Worm (Caenorhabditis elegans): ENCODE data around the gene ZK637.15.

The ZK637.15 gene

DNA sequence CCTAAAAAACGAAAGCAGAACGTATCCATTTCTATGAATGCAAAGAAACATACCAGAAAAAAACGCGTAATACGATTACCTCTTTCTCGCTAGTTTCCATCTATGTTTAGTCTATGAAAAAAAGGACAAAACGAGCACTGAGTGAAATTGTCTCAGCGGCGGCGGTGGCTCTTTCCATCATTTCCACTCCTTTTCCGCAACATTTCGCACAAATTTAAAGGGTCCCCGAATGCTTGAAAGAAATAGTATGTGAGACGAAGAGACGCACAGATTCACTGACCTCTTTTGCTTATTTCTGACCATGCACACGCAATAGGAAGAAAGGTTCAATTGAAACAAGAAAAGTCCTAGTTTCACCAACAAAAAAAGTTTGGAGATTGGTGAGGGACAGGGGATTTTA, 26.4 kb downstream of the ZK637.15 start:
- TF ChIP-seq nhr-237 (tag; optimal IDR thresholded peaks at IDR 0.05) (no peak), nhr-25 (tag; optimal IDR thresholded peaks at IDR 0.05) (no peak), blmp-1 (tag; optimal IDR thresholded peaks at IDR 0.05; ENCODE audit: insufficient read depth) (no peak), nhr-23 (tag; optimal IDR thresholded peaks at IDR 0.05) (no peak), R02D3.7 (tag; optimal IDR thresholded peaks at IDR 0.05) (no peak), lin-11 (tag; optimal IDR thresholded peaks at IDR 0.05) (no peak), nhr-6 (tag; optimal IDR thresholded peaks at IDR 0.05) (no peak), ceh-82 (tag; optimal IDR thresholded peaks at IDR 0.05) (no peak), mbf-1 (tag; optimal IDR thresholded peaks at IDR 0.05) (no peak), lin-39 (tag; optimal IDR thresholded peaks at IDR 0.05) (no peak), peb-1 (tag; optimal IDR thresholded peaks at IDR 0.05) (no peak), ztf-1 (GFP tag; conservative IDR thresholded peaks at IDR 0.05) (no peak), sma-9 (GFP tag; optimal IDR thresholded peaks at IDR 0.05) (no peak), sma-9 (tag; optimal IDR thresholded peaks at IDR 0.05) (no peak), ama-1 (optimal IDR thresholded peaks at IDR 0.05) (no peak), snpc-4 (tag; optimal IDR thresholded peaks at IDR 0.05) (no peak), dmd-4 (tag; optimal IDR thresholded peaks at IDR 0.05) (no peak), alr-1 (tag; optimal IDR thresholded peaks at IDR 0.05) (no peak), nhr-11 (tag; optimal IDR thresholded peaks at IDR 0.05) (no peak), crh-2 (tag; optimal IDR thresholded peaks at IDR 0.05) (no peak), nhr-129 (tag; optimal IDR thresholded peaks at IDR 0.05) (no peak)

DNA sequence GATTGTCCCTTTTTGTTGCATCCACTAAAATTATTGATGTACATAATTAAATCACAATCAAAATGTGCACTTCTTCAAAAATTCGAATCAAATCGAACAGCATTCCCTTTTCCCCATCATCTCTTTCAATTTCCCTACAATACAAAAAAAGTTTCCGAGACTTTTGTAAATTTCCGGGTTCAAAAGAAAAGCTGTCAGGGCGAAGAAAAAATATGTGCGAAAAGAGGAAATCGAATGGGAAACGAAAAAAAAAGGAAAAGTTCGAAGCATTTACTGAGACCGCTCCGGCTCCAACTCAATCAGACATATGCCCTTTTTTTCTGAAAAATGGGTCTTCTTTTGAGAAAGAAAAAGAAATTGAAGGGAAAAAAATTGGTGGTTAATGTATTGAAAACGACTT, 29.3 kb downstream of the ZK637.15 start:
- no peak for TF ChIP-seq snpc-4 (tag; optimal IDR thresholded peaks at IDR 0.05)
- no peak for TF ChIP-seq sma-3 (GFP tag; optimal IDR thresholded peaks at IDR 0.05)
- no peak for TF ChIP-seq crh-2 (tag; optimal IDR thresholded peaks at IDR 0.05)
- TF ChIP-seq alr-1 (tag; optimal IDR thresholded peaks at IDR 0.05): no peak
- TF ChIP-seq nhr-12 (tag; optimal IDR thresholded peaks at IDR 0.05): no peak
- TF ChIP-seq nhr-23 (tag; optimal IDR thresholded peaks at IDR 0.05): no peak
- TF ChIP-seq fos-1 (tag; optimal IDR thresholded peaks at IDR 0.05): no peak
- TF ChIP-seq lin-13 (GFP tag; optimal IDR thresholded peaks at IDR 0.05): no peak
- TF ChIP-seq unc-62 (GFP tag; optimal IDR thresholded peaks at IDR 0.05): no peak
- no peak for TF ChIP-seq ceh-16 (tag; optimal IDR thresholded peaks at IDR 0.05)
- TF ChIP-seq nhr-129 (tag; optimal IDR thresholded peaks at IDR 0.05): no peak
- TF ChIP-seq ZK546.5 (tag; optimal IDR thresholded peaks at IDR 0.05): no peak

DNA sequence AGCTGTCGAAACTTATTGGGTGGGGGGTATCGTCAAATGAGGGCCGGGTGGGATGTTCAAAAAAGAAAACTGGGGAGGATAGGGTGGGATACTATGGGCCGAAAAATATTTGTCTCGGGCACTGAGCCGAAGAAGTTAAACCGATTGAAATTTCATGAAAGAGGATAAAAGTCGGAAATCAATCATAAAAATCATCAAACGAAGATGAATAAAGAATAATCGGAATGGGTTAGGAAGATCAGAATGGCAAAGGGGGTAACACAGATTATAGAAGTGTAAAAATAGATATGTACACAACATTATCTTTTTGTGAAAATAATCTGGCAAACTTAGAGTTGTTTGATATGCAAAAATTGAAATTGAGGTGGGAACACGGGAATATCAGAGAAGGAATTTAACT, 35.7 kb downstream of the ZK637.15 start:
- TF ChIP-seq snpc-4 (tag; optimal IDR thresholded peaks at IDR 0.05) (no peak), nhr-6 (tag; optimal IDR thresholded peaks at IDR 0.05) (no peak), nhr-237 (tag; optimal IDR thresholded peaks at IDR 0.05) (no peak), unc-62 (GFP tag; optimal IDR thresholded peaks at IDR 0.05) (no peak), sem-4 (tag; optimal IDR thresholded peaks at IDR 0.05) (no peak), ceh-16 (tag; optimal IDR thresholded peaks at IDR 0.05) (no peak), ztf-11 (tag; optimal IDR thresholded peaks at IDR 0.05) (no peak), R02D3.7 (tag; optimal IDR thresholded peaks at IDR 0.05) (no peak), Y55F3AM.14 (GFP tag; optimal IDR thresholded peaks at IDR 0.05) (no peak), nhr-11 (tag; optimal IDR thresholded peaks at IDR 0.05) (no peak), elt-3 (tag; optimal IDR thresholded peaks at IDR 0.05) (no peak), dmd-4 (tag; optimal IDR thresholded peaks at IDR 0.05) (no peak), nhr-10 (tag; optimal IDR thresholded peaks at IDR 0.05) (no peak), lin-39 (tag; optimal IDR thresholded peaks at IDR 0.05) (no peak), nhr-129 (tag; optimal IDR thresholded peaks at IDR 0.05) (no peak), egl-27 (tag; optimal IDR thresholded peaks at IDR 0.05) (no peak), nhr-23 (tag; optimal IDR thresholded peaks at IDR 0.05) (no peak)

DNA sequence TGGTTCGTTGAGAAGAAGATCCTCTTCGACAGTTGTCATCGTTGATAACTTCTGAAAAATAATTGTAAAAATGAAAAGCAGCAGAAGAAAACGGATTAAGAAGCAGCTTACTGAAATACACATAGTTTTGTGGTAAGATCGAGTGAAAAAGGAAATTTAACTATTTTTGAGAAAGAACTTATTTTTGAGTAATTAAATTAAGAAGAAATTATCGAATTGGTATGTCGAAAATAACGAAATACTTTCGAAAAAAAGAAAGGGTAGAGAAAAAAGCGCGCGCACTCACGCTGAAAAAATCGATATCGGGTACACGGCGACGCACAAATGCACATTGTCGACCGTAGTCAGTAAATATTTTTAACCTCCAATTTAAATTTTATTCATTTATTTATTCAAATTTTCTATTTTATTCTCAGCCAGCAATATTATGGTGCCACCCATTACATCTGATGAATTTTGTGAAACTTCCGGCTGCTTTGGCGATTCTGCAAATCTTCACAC, 36.3 kb downstream of the ZK637.15 start, which contains the start of the genes ZK643.5 and ZK643.2:
Gene ZK643.5, minus strand, starts transcription at position 51 of the 501 bp plus-strand sequence.
Gene ZK643.2, plus strand, starts transcription at position 395 of the 501 bp plus-strand sequence.
- TF ChIP-seq egl-27 (tag; optimal IDR thresholded peaks at IDR 0.05) (no peak), fos-1 (tag; optimal IDR thresholded peaks at IDR 0.05) (no peak), lin-11 (tag; optimal IDR thresholded peaks at IDR 0.05) (peak; percentile 7), Y55F3AM.14 (GFP tag; optimal IDR thresholded peaks at IDR 0.05) (no peak), lin-39 (tag; optimal IDR thresholded peaks at IDR 0.05) (no peak), nhr-77 (tag; optimal IDR thresholded peaks at IDR 0.05) (no peak), ztf-11 (tag; optimal IDR thresholded peaks at IDR 0.05) (no peak), elt-1 (tag; optimal IDR thresholded peaks at IDR 0.05) (no peak), C34F6.9 (tag; optimal IDR thresholded peaks at IDR 0.05) (peak; percentile 79), nhr-25 (tag; optimal IDR thresholded peaks at IDR 0.05) (no peak), aly-2 (tag; optimal IDR thresholded peaks at IDR 0.05) (no peak), lsy-2 (tag; optimal IDR thresholded peaks at IDR 0.05) (peak; percentile 81 to 97), nhr-12 (tag; optimal IDR thresholded peaks at IDR 0.05) (no peak), nhr-10 (tag; optimal IDR thresholded peaks at IDR 0.05) (no peak), sma-3 (GFP tag; optimal IDR thresholded peaks at IDR 0.05) (peak; percentile 53), ztf-1 (GFP tag; conservative IDR thresholded peaks at IDR 0.05) (no peak), peb-1 (tag; optimal IDR thresholded peaks at IDR 0.05) (no peak), skn-1 (tag; optimal IDR thresholded peaks at IDR 0.05) (no peak), nhr-237 (tag; optimal IDR thresholded peaks at IDR 0.05) (no peak), nhr-21 (tag; optimal IDR thresholded peaks at IDR 0.05) (peak; percentile 35), ceh-82 (tag; optimal IDR thresholded peaks at IDR 0.05) (no peak), F13H6.1 (tag; optimal IDR thresholded peaks at IDR 0.05) (peak; percentile 65), blmp-1 (tag; optimal IDR thresholded peaks at IDR 0.05; ENCODE audit: insufficient read depth) (no peak), ama-1 (optimal IDR thresholded peaks at IDR 0.05) (no peak), snpc-4 (tag; optimal IDR thresholded peaks at IDR 0.05) (peak; percentile 33), alr-1 (tag; optimal IDR thresholded peaks at IDR 0.05) (no peak), unc-39 (tag; optimal IDR thresholded peaks at IDR 0.05) (no peak), ZK546.5 (tag; optimal IDR thresholded peaks at IDR 0.05) (no peak), sma-9 (GFP tag; optimal IDR thresholded peaks at IDR 0.05) (peak; percentile 75), sma-9 (tag; optimal IDR thresholded peaks at IDR 0.05) (no peak), R02D3.7 (tag; optimal IDR thresholded peaks at IDR 0.05) (no peak), gmeb-1 (tag; optimal IDR thresholded peaks at IDR 0.05) (peak; percentile 72)
